Worm (Caenorhabditis elegans): ENCODE measurements around the gene nspb-4.

DNA sequence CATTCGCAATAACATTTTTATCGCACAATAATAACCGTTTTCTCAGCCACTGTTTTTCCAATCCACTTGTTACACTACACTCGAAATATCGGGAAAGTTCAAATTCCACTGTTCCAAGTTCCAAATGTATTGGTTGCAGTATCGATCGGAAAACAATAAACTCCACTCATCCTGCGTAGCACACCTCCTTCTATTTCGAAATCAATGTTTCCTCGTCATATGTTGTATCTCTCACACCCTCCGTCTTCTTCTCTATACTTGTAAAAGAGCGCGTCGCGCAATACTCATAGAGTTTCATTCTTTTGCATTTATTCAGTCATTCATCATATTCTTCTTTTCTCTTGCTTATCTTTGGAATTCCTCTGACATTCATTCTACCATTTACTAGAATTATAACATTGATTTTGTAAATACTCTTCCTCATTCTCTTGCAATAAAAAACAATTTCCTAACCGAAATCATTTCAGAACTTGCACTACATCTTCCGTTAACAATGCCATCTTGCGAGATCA, 3.3 kb downstream of the nspb-4 start, which contains the start of gene sup-36:
- TF ChIP-seq tbx-37 (GFP tag; conservative IDR thresholded peaks at IDR 0.05) (no peak), ama-1 (optimal IDR thresholded peaks at IDR 0.05) (no peak), ets-7 (tag; optimal IDR thresholded peaks at IDR 0.05) (no peak), scrt-1 (GFP tag; IDR thresholded peaks at IDR 0.05) (no peak), sea-1 (GFP tag; conservative IDR thresholded peaks at IDR 0.05) (no peak), hnd-1 (tag; optimal IDR thresholded peaks at IDR 0.05) (no peak), hmg-4 (GFP tag; optimal IDR thresholded peaks at IDR 0.05) (no peak), flt-1 (GFP tag; IDR thresholded peaks at IDR 0.05) (no peak), tra-4 (tag; optimal IDR thresholded peaks at IDR 0.05) (no peak), tbx-11 (GFP tag; IDR thresholded peaks at IDR 0.05) (no peak), ceh-36 (tag; optimal IDR thresholded peaks at IDR 0.05) (no peak)
